Fruit fly (Drosophila melanogaster) whole organism: ENCODE data around the gene cerv.
A peak's percentile ranks its signal among the peaks of the same experiment; 100 is the strongest.

ENCODE experiments used
- CG8478 ChIP-seq: fragments of >200 bp; optimal IDR thresholded peaks from 2 replicates; lab custom pipeline; 2018; ENCODE audit warnings: inconsistent platforms
- Dll ChIP-seq: fragments of >200 bp; optimal IDR thresholded peaks from 2 replicates; lab custom pipeline; 2017
- EcR ChIP-seq, 2 experiments: fragments of >200 bp; optimal IDR thresholded peaks; 2 replicates each; lab custom pipeline; 2017; ENCODE audit warnings: missing biosample characterization in 2 of 2, missing genetic modification characterization in 2 of 2, missing genetic modification reagents in 2 of 2
- pan ChIP-seq: fragments of >200 bp; optimal IDR thresholded peaks from 2 replicates; lab custom pipeline; 2017
- psq ChIP-seq: fragments of >200 bp; optimal IDR thresholded peaks from 2 replicates; lab custom pipeline; 2017
- usp ChIP-seq: fragments of >200 bp; optimal IDR thresholded peaks from 2 replicates; lab custom pipeline; 2017; ENCODE audit warnings: missing biosample characterization, missing genetic modification characterization, mixed read lengths

Gene cerv

DNA sequence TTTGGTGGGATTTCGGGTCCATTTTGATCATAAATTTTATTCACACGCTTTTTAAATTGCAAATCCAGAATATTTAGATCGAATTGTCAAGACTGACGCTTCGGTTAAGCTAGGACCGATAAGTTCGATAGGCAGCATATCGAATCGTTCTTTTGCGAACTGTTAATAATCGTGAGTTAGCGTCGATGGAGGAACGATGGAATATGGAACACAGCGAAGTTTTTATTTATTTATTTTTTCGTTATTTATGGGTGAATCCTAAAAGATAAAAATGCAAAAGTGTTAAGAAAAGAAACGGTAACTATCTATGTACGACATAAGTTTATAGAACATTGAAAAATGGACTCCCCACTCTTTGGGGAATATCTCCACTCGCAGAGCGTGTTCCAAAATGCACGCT, 22.0 kb downstream of the cerv start, which contains the start of gene CG42300:
Gene CG42300, minus strand, starts transcription at position 101 of the 400 bp plus-strand sequence.
- TF ChIP-seq CG8478 (lab: Kevin White, UChicago) (no peak), EcR (GFP tag; optimal IDR thresholded peaks at IDR 0.05; lab: Kevin White, UChicago) (no peak), psq (lab: Kevin White, UChicago) (no peak), usp (no peak)

DNA sequence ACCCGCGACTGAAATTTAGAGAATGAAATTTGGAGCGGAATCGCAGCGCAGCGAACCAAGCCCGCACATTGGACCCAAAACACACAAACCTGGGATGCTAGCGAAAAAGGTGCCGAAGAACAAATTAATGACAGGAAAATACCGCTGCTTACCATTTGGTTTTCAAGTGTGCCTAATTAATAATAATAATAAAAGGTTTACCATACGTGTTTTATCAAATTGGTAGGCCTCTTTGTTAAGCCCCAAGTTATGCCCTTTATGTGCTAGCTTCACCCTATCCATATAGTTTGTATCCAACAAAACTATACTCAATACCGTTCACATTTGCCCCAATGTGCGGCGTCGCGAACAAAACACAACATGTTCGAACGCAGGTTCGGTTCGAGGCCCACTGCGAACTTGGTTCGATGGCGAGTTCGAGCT, 23.7 kb downstream of the cerv start, which contains the start of gene Ac13E:
Gene Ac13E, minus strand, starts transcription at position 23 of the 423 bp plus-strand sequence.
- TF ChIP-seq CG8478 (lab: Kevin White, UChicago) (no peak), psq (lab: Kevin White, UChicago) (no peak), EcR (GFP tag; optimal IDR thresholded peaks at IDR 0.05; lab: Kevin White, UChicago) (no peak)

DNA sequence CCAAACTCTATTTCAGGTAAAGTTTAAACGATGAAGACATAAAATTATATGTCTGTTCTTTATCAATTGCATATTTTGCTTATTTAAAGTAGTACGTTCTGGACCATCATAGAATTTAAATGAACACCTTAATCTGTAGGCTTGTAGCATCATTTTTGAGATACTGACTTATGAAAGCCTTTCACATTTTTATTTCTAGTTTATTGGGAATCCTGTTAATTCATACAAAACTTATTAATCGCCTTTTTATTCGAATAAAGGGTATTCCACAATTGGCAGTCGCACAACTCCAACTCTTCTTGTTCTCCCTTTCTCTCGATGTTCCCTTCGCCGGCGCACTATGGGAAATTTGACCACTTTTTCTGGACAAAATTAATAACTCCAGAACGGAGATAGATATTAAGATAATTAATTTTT, 25.5 kb downstream of the cerv start:
- TF ChIP-seq Dll (no peak), pan (lab: Kevin White, UChicago) (peak; percentile 79)

DNA sequence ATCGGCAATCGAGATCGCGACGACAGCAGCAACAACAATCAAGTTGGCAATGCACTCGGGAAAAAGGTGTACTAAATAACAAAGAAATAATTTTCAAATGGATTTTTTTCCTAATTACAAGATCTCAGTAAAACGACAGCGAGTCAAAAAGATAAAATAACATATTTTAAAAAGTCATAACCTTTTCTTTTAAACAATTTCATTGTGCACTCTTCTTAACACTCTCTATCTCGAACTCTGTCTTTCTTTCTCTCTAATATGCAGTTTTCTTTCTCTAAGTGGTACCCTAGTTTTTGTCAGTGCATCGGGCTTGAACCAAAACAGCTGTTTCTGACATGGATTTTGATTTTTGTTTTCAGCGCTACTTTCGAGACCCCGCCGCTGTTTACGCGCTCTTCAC, 28.9 kb downstream of the cerv start:
- TF ChIP-seq psq (lab: Kevin White, UChicago) (no peak), Dll (no peak), usp (no peak), EcR (GFP tag; optimal IDR thresholded peaks at IDR 0.05; lab: Kevin White, UChicago) (no peak), CG8478 (lab: Kevin White, UChicago) (no peak), pan (lab: Kevin White, UChicago) (no peak)

DNA sequence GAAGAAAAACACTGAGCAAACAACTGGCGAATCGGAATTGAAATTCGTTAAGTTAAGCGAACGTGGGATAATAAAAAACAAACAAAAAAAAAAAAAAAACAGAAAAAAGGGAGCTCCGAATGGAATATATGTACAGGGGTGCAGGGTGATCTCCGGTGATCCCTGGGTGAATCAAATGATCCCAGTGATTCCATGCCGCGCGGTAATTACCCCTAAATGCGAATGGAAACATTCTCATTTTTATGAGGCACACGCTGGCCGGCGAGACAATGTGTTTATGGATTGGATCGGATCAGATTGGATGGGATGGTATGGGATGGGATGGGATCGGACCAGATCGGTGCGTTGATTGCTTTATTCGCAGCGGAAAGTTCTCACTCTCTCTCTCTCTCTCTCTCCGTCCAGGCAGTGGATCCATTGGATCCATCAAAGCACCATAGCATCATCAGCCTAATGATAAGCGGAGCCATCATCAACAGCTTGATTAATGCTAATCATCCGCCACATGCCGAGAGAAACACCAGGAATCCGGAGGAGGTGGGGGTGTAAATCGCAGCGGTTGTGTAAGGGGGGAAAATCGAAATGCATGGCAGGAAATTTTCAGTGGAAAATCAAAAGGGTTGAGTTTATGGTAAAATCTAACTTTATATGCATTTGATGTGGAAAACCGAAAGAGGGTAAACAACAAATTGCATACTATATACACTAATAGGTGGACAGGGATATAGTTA, 32.3 kb downstream of the cerv start:
- TF ChIP-seq CG8478 (lab: Kevin White, UChicago) = no peak
- no peak for TF ChIP-seq pan (lab: Kevin White, UChicago)
- TF ChIP-seq EcR (GFP tag; optimal IDR thresholded peaks at IDR 0.05; lab: Kevin White, UChicago) = no peak
- TF ChIP-seq Dll = no peak
- TF ChIP-seq usp = no peak
- no peak for TF ChIP-seq psq (lab: Kevin White, UChicago)

DNA sequence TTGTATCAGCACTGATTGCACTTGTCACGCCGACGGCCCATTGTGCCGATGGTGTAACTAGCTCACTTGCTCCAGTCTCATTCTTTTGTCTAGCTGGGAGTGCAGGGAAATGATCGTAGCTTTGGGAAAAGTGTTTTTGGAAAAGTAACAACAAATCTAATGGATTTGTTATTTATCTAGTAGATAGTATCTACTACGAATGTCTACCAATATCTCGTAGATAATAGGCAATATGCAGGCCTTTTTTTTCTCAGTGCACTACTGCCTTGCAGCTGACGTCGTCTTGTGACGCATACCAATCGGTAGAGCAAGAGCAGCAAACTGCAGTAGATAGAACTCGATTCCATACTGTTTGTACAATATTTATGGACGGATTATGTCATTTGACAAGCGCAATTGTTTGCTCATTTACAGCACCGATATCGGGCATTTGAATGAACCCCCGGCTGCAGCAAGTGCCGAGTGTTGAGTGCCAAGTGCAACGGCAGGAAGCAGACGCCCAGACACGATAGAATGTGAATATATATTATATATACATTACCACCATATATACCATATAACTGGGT, 34.4 kb downstream of the cerv start:
- TF ChIP-seq EcR (GFP tag; optimal IDR thresholded peaks at IDR 0.05; lab: Kevin White, UChicago) (no peak), psq (lab: Kevin White, UChicago) (no peak), pan (lab: Kevin White, UChicago) (no peak), CG8478 (lab: Kevin White, UChicago) (no peak)

DNA sequence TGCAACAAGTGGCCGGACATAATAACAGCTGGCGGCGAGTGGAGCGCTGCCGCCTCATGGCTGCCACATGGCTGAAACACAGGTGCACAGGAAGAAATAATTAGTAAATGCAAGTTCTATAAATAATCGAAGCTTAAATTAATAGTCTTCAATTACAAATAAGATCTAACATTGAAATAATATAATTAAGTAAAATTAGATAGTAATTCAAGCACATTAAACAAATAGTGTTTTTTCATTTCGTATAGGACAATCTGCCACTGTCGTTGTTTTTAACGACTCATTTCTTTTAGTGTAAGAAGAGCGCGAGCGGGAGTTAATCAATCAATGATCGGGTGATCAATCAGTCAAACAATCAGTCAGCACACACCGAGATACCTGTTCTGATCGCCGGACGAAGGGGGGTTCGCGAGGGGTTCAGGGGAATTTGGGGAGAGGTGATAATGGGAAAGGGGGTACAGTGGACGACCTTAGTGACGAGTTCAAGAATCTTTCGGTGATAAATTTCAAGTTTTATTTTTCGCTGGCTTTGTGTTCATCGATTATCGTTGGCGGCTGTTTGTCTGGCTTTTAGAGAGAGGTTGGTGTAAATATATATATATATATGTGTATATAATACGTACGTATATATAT, 38.0 kb downstream of the cerv start:
- TF ChIP-seq psq (lab: Kevin White, UChicago) = no peak
- no peak for TF ChIP-seq CG8478 (lab: Kevin White, UChicago)
- TF ChIP-seq usp = no peak
- no peak for TF ChIP-seq EcR (GFP tag; optimal IDR thresholded peaks at IDR 0.05; lab: Kevin White, UChicago)
- no peak for TF ChIP-seq pan (lab: Kevin White, UChicago)
- no peak for TF ChIP-seq Dll

DNA sequence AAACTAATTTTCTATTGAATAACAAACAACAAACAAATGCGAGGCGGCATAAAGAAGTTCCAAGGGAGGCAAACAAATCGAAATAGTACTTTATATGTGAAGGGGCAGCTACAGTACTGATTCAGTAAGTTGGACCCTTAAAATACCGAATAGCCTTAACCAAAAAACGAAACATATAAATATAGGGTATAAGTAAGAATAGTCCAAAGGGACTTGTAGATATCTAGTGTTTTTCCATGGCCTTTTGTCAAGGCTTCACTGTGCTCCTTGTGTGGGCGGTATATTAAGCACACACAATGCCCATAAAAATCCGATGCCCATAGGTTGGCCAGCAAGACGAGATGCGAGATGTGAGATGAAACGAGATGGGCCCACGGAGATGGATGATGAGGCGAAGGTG, 45.9 kb downstream of the cerv start:
- no peak for TF ChIP-seq CG8478 (lab: Kevin White, UChicago)
- TF ChIP-seq usp = no peak
- TF ChIP-seq pan (lab: Kevin White, UChicago) = no peak
- TF ChIP-seq psq (lab: Kevin White, UChicago) = no peak

DNA sequence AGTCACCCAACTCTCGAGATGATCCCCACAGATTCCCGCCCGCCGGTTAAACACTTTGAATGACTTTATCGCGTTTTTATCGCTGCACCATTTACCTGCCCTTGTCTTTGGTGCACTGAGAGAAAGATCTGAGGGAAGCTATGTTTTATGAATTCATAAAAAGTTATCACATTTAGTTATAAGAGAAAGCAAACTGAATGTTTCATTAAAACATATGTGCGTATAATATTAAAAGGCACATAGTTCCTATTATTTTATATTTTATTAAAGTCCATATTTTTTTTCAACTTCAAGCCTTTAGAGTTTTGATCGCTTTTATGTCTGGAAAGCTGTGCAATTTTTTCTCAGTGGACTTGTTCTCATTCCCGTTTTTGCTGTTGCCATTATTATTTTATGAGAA, 47.6 kb downstream of the cerv start:
- TF ChIP-seq Dll (no peak), usp (no peak), pan (lab: Kevin White, UChicago) (no peak), CG8478 (lab: Kevin White, UChicago) (no peak), EcR (GFP tag; optimal IDR thresholded peaks at IDR 0.05; lab: Kevin White, UChicago) (no peak), psq (lab: Kevin White, UChicago) (no peak)

DNA sequence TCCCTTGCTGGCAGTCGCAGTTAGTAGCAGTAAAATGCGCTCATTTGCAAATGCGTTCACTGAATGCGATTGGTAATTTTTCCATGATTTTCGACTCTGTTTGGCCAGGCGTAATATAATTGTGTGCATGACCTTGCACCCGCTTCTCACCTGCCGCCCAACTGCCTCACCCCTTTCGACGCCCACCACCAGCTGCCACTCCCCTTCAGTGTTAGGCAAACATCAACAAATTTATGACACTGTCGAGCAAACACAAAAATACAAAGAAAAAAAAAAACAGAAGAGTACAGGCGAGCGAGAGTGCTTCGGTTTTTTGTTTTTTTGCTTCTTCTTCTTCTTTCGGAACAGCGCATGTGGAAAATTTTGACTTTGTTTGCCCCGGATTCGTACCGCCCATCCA, 48.0 kb downstream of the cerv start:
- no peak for TF ChIP-seq Dll
- TF ChIP-seq pan (lab: Kevin White, UChicago) = no peak
- no peak for TF ChIP-seq psq (lab: Kevin White, UChicago)
- no peak for TF ChIP-seq usp
- TF ChIP-seq CG8478 (lab: Kevin White, UChicago) = no peak
- no peak for TF ChIP-seq EcR (GFP tag; optimal IDR thresholded peaks at IDR 0.05; lab: Kevin White, UChicago)

DNA sequence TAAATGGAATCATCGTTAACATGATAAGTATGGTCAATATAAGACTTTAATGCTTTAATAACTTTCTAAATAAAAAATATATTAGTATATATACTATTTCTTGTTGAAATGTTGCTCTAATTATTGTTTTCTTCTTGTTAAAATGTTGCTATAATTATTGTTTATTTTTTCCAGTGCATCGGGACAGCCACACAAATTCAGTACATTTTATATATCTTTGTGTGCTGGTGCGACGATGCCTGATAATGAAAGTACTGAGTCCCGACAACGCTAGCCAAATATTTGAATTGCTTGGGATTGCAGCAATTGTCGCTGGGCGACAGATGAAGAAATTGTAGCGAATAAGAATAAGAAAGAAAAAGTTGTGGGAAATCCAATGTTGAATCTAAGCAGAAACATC, 48.8 kb downstream of the cerv start:
- no peak for TF ChIP-seq usp
- no peak for TF ChIP-seq Dll
- no peak for TF ChIP-seq pan (lab: Kevin White, UChicago)
- no peak for TF ChIP-seq EcR (GFP tag; optimal IDR thresholded peaks at IDR 0.05; lab: Kevin White, UChicago)
- TF ChIP-seq CG8478 (lab: Kevin White, UChicago) = no peak
- no peak for TF ChIP-seq psq (lab: Kevin White, UChicago)
